Fruit fly (Drosophila melanogaster): Measurements from ENCODE around the gene aub.

aub gene

dm6 chr2L:11003925-11004673 is 2.8 kb upstream of the aub start, which contains the start of gene RpL9 (continued):
- TF ChIP-seq dm (GFP tag; optimal IDR thresholded peaks at IDR 0.05) (peak; percentile 90), pfk (GFP tag; optimal IDR thresholded peaks at IDR 0.05) (peak; percentile 74), CG13296 (GFP tag; optimal IDR thresholded peaks at IDR 0.05) (peak; percentile 89), org-1 (GFP tag; optimal IDR thresholded peaks at IDR 0.05) (peak; percentile 68), maf-S (GFP tag; optimal IDR thresholded peaks at IDR 0.05) (peak; percentile 60), CG10959 (GFP tag; IDR thresholded peaks at IDR 0.05) (no peak; the same call in 1 of the 2 replicates), D (optimal IDR thresholded peaks at IDR 0.05) (no peak), D (GFP tag; optimal IDR thresholded peaks at IDR 0.05) (peak; percentile 61), vfl (GFP tag; optimal IDR thresholded peaks at IDR 0.05) (peak; percentile 5), CG3407 (GFP tag; optimal IDR thresholded peaks at IDR 0.05) (no peak), chn (GFP tag; optimal IDR thresholded peaks at IDR 0.05) (peak; percentile 33), lab (GFP tag; optimal IDR thresholded peaks at IDR 0.05) (no peak), CG13287 (GFP tag; IDR thresholded peaks at IDR 0.05; ENCODE audit: partially characterized antibody) (no peak; the same call in 1 of the 2 replicates), Side (GFP tag; optimal IDR thresholded peaks at IDR 0.05) (peak; percentile 82), Fer1 (GFP tag; optimal IDR thresholded peaks at IDR 0.05) (peak; percentile 86), Dip2 (GFP tag; IDR thresholded peaks at IDR 0.05) (no peak), CG6689 (GFP tag; IDR thresholded peaks at IDR 0.05) (no peak; the same call in 1 of the 2 replicates), run (tag; optimal IDR thresholded peaks at IDR 0.05) (no peak), CG4820 (GFP tag; optimal IDR thresholded peaks at IDR 0.05) (no peak), CG9609 (GFP tag; optimal IDR thresholded peaks at IDR 0.05) (peak; percentile 40), psq (GFP tag; optimal IDR thresholded peaks at IDR 0.05) (peak; percentile 32), CG14860 (GFP tag; IDR thresholded peaks at IDR 0.05; ENCODE audit: partially characterized antibody) (no peak), CG10321 (GFP tag; IDR thresholded peaks at IDR 0.05) (peak; percentile 57; the same call in 1 of the 2 replicates), CG12769 (tag; optimal IDR thresholded peaks at IDR 0.05) (peak; percentile 63), rib (GFP tag; IDR thresholded peaks at IDR 0.05) (peak; percentile 43; the same call in 1 of the 2 replicates), CG9932 (GFP tag; IDR thresholded peaks at IDR 0.05) (no peak), trem (tag; optimal IDR thresholded peaks at IDR 0.05) (peak; percentile 39), schlank (tag; optimal IDR thresholded peaks at IDR 0.05) (peak; percentile 79), gsb-n (tag; optimal IDR thresholded peaks at IDR 0.05) (no peak), CHES-1-like (GFP tag; optimal IDR thresholded peaks at IDR 0.05) (peak; percentile 49), Abd-B (GFP tag; optimal IDR thresholded peaks at IDR 0.05) (no peak), kah (GFP tag; optimal IDR thresholded peaks at IDR 0.05) (peak; percentile 83), HLH4C (GFP tag; IDR thresholded peaks at IDR 0.05; ENCODE audit: partially characterized antibody) (no peak), H2.0 (GFP tag; IDR thresholded peaks at IDR 0.05) (peak; percentile 34), CG18764 (GFP tag; optimal IDR thresholded peaks at IDR 0.05) (peak; percentile 34), sima (GFP tag; optimal IDR thresholded peaks at IDR 0.05) (peak; percentile 9), Antp (GFP tag; optimal IDR thresholded peaks at IDR 0.05) (peak; percentile 26), CG11560 (tag; IDR thresholded peaks at IDR 0.05) (no peak), bowl (GFP tag; IDR thresholded peaks at IDR 0.05) (peak; percentile 64; the same call in 1 of the 2 replicates), peb (GFP tag; IDR thresholded peaks at IDR 0.05) (no peak), emc (GFP tag; optimal IDR thresholded peaks at IDR 0.05) (peak; percentile 36), ase (GFP tag; IDR thresholded peaks at IDR 0.05) (no peak; the same call in 2 of the 3 replicates), CG1792 (GFP tag; optimal IDR thresholded peaks at IDR 0.05) (peak; percentile 45), usp (GFP tag; optimal IDR thresholded peaks at IDR 0.05) (no peak), Asciz (GFP tag; optimal IDR thresholded peaks at IDR 0.05) (peak; percentile 78), Fer2 (tag; optimal IDR thresholded peaks at IDR 0.05) (peak; percentile 48), cg (GFP tag; optimal IDR thresholded peaks at IDR 0.05) (no peak), CG4404 (GFP tag; IDR thresholded peaks at IDR 0.05) (no peak), Opbp (GFP tag; IDR thresholded peaks at IDR 0.05; ENCODE audit: partially characterized antibody) (no peak), CG12104 (GFP tag; optimal IDR thresholded peaks at IDR 0.05) (peak; percentile 68)

Measured in whole organism, embryonic.